Fruit fly (Drosophila melanogaster) whole organism, embryonic: Measurements from ENCODE around the gene CG6790.

ENCODE experiments used
- Atf-2 ChIP-seq: fragments of 200-800 bp; sonication (Bioruptor generic); optimal IDR thresholded peaks from 2 replicates; lab custom pipeline; 2016; ENCODE audit warnings: missing biosample characterization, missing genetic modification characterization
- Bdp1 ChIP-seq: fragments of 200-800 bp; sonication (Bioruptor generic); optimal IDR thresholded peaks from 3 replicates; lab custom pipeline; 2016; ENCODE audit warnings: missing biosample characterization, missing genetic modification characterization
- Blimp-1 ChIP-seq: fragments of 200-800 bp; sonication (Bioruptor generic); optimal IDR thresholded peaks from 3 replicates; lab custom pipeline; 2018; ENCODE audit warnings: missing biosample characterization, missing genetic modification characterization, mild to moderate bottlenecking, moderate library complexity, missing genetic modification reagents
- C15 ChIP-seq: fragments of 200-800 bp; sonication (Bioruptor generic); IDR thresholded peaks from 3 replicates; pipeline ENCODE4 v1.3.6; 2022; ENCODE audit warnings: missing biosample characterization, missing genetic modification characterization
- CG15011 ChIP-seq: fragments of 200-800 bp; sonication (Bioruptor generic); optimal IDR thresholded peaks from 3 replicates; lab custom pipeline; 2018; ENCODE audit warnings: missing biosample characterization, mild to moderate bottlenecking, missing genetic modification characterization
- CG1602 ChIP-seq: fragments of 200-800 bp; sonication (Bioruptor generic); optimal IDR thresholded peaks from 3 replicates; lab custom pipeline; 2016; ENCODE audit warnings: missing biosample characterization, missing genetic modification characterization
- CG16779 ChIP-seq: fragments of 200-800 bp; sonication (Bioruptor generic); IDR thresholded peaks from 2 replicates; pipeline ENCODE4 v1.3.6; 2022; ENCODE audit warnings: missing biosample characterization, missing genetic modification characterization
- CG17361 ChIP-seq: fragments of 200-800 bp; sonication (Bioruptor generic); IDR thresholded peaks from 3 replicates; pipeline ENCODE4 v1.3.6; 2022; ENCODE audit warnings: missing biosample characterization, missing genetic modification characterization
- CG17612 ChIP-seq: fragments of 200-800 bp; sonication (Bioruptor generic); IDR thresholded peaks from 2 replicates; pipeline ENCODE4 v1.3.6; 2022; ENCODE audit warnings: missing biosample characterization, missing genetic modification characterization
- CG17829 ChIP-seq: fragments of 200-800 bp; optimal IDR thresholded peaks from 2 replicates; lab custom pipeline; 2019; ENCODE audit warnings: missing biosample characterization, mild to moderate bottlenecking, missing genetic modification characterization, moderate library complexity
- CG3065 ChIP-seq: fragments of 200-800 bp; sonication (Bioruptor generic); optimal IDR thresholded peaks from 2 replicates; lab custom pipeline; 2016; ENCODE audit warnings: missing biosample characterization, missing genetic modification characterization
- CG42726 ChIP-seq: fragments of 200-800 bp; sonication (Bioruptor generic); IDR thresholded peaks from 2 replicates; pipeline ENCODE4 v1.3.6; 2022; ENCODE audit warnings: missing biosample characterization, missing genetic modification characterization; ENCODE audit not compliant: partially characterized antibody
- CG6765 ChIP-seq: fragments of 200-800 bp; sonication (Bioruptor generic); optimal IDR thresholded peaks from 3 replicates; lab custom pipeline; 2017; ENCODE audit warnings: missing biosample characterization, mild to moderate bottlenecking, missing genetic modification characterization
- CG7372 ChIP-seq: fragments of 200-800 bp; sonication (Bioruptor generic); IDR thresholded peaks from 2 replicates; pipeline ENCODE4 v1.3.6; 2022; ENCODE audit warnings: missing biosample characterization, missing genetic modification characterization
- CG7963 ChIP-seq: fragments of 200-800 bp; sonication (Bioruptor generic); IDR thresholded peaks from 3 replicates; pipeline ENCODE4 v1.3.6; 2022; ENCODE audit warnings: missing biosample characterization, missing genetic modification characterization; ENCODE audit not compliant: partially characterized antibody
- CG7987 ChIP-seq: fragments of 200-800 bp; sonication (Bioruptor generic); optimal IDR thresholded peaks from 2 replicates; lab custom pipeline; 2018; ENCODE audit warnings: missing biosample characterization, mild to moderate bottlenecking, missing genetic modification characterization, moderate library complexity
- CG8281 ChIP-seq: fragments of 200-800 bp; sonication (Bioruptor generic); optimal IDR thresholded peaks from 2 replicates; lab custom pipeline; 2018; ENCODE audit warnings: missing biosample characterization, mild to moderate bottlenecking, missing genetic modification characterization, moderate library complexity
- CG8290 ChIP-seq, 3 experiments: fragments of 200-800 bp; sonication (Bioruptor generic); optimal IDR thresholded peaks; 2 replicates each; lab custom pipeline; 2016 to 2019; ENCODE audit warnings: missing biosample characterization in 3 of 3, missing genetic modification characterization in 3 of 3, mild to moderate bottlenecking in 2 of 3, moderate library complexity in 1 of 3
- CG9609 ChIP-seq: fragments of 200-800 bp; sonication (Bioruptor generic); optimal IDR thresholded peaks from 3 replicates; lab custom pipeline; 2016; ENCODE audit warnings: missing biosample characterization, missing genetic modification characterization
- CG9797 ChIP-seq: fragments of 200-800 bp; sonication (Bioruptor generic); optimal IDR thresholded peaks from 3 replicates; lab custom pipeline; 2018; ENCODE audit warnings: missing biosample characterization, mild to moderate bottlenecking, missing genetic modification characterization
- CG9817 ChIP-seq: fragments of 200-800 bp; sonication (Bioruptor generic); optimal IDR thresholded peaks from 2 replicates; lab custom pipeline; 2018; ENCODE audit warnings: missing biosample characterization, mild to moderate bottlenecking, missing genetic modification characterization, moderate library complexity
- Doc3 ChIP-seq: fragments of 200-800 bp; sonication (Bioruptor generic); IDR thresholded peaks from 3 replicates; pipeline ENCODE4 v1.3.6; 2022; ENCODE audit warnings: missing biosample characterization, missing genetic modification characterization; ENCODE audit not compliant: partially characterized antibody
- Elba2 ChIP-seq: fragments of 200-800 bp; sonication (Bioruptor generic); optimal IDR thresholded peaks from 3 replicates; lab custom pipeline; 2016; ENCODE audit warnings: missing biosample characterization, missing genetic modification characterization
- HLH4C ChIP-seq: fragments of 200-800 bp; sonication (Bioruptor generic); IDR thresholded peaks from 3 replicates; pipeline ENCODE4 v1.3.6; 2022; ENCODE audit warnings: missing biosample characterization, missing genetic modification characterization; ENCODE audit not compliant: partially characterized antibody
- Max ChIP-seq: fragments of 200-800 bp; sonication (Bioruptor generic); optimal IDR thresholded peaks from 2 replicates; lab custom pipeline; 2016; ENCODE audit warnings: missing biosample characterization, mild to moderate bottlenecking, missing genetic modification characterization
- Myb ChIP-seq: fragments of 200-800 bp; sonication (Bioruptor generic); optimal IDR thresholded peaks from 2 replicates; lab custom pipeline; 2016; ENCODE audit warnings: missing biosample characterization, missing genetic modification characterization
- Opbp ChIP-seq: fragments of 200-800 bp; sonication (Bioruptor generic); IDR thresholded peaks from 3 replicates; pipeline ENCODE4 v1.3.6; 2022; ENCODE audit warnings: missing biosample characterization, missing genetic modification characterization; ENCODE audit not compliant: partially characterized antibody
- Optix ChIP-seq: fragments of 200-800 bp; sonication (Bioruptor generic); IDR thresholded peaks from 3 replicates; pipeline ENCODE4 v1.3.6; 2022; ENCODE audit warnings: missing biosample characterization, missing genetic modification characterization
- Side ChIP-seq: fragments of 200-800 bp; sonication (Bioruptor generic); optimal IDR thresholded peaks from 2 replicates; lab custom pipeline; 2016; ENCODE audit warnings: missing biosample characterization, missing genetic modification characterization
- Sox102F ChIP-seq: fragments of 200-800 bp; sonication (Bioruptor generic); optimal IDR thresholded peaks from 2 replicates; lab custom pipeline; 2018; ENCODE audit warnings: missing biosample characterization, mild to moderate bottlenecking, missing genetic modification characterization, moderate library complexity
- Xbp1 ChIP-seq: fragments of 200-800 bp; sonication (Bioruptor generic); optimal IDR thresholded peaks from 3 replicates; lab custom pipeline; 2016; ENCODE audit warnings: missing biosample characterization, mild to moderate bottlenecking, missing genetic modification characterization
- Xrp1 ChIP-seq: fragments of 200-800 bp; sonication (Bioruptor generic); IDR thresholded peaks from 2 replicates; pipeline ENCODE4 v1.3.6; 2022; ENCODE audit warnings: missing biosample characterization, missing genetic modification characterization
- ase ChIP-seq: fragments of 200-800 bp; sonication (Bioruptor generic); IDR thresholded peaks from 3 replicates; pipeline ENCODE4 v1.3.6; 2022; ENCODE audit warnings: missing biosample characterization, missing genetic modification characterization
- chinmo ChIP-seq: fragments of 200-800 bp; sonication (Bioruptor generic); IDR thresholded peaks from 4 replicates; pipeline ENCODE4 v1.3.6; 2022; ENCODE audit warnings: missing biosample characterization, missing genetic modification characterization; ENCODE audit not compliant: partially characterized antibody
- corto ChIP-seq: fragments of 200-800 bp; sonication (Bioruptor generic); optimal IDR thresholded peaks from 2 replicates; lab custom pipeline; 2016; ENCODE audit warnings: missing biosample characterization, mild to moderate bottlenecking, missing genetic modification characterization, moderate library complexity
- hkb ChIP-seq, 2 experiments: fragments of 200-800 bp in 1 of 2; fragments of >200 bp in 1 of 2; sonication (Bioruptor generic) in 1 of 2; IDR thresholded peaks in 1 of 2; optimal IDR thresholded peaks in 1 of 2; 2 replicates each; pipeline versions ENCODE4 v1.3.6 to Lab custom; 2017 to 2022; ENCODE audit warnings: missing biosample characterization in 1 of 2, missing genetic modification characterization in 1 of 2
- jigr1 ChIP-seq: fragments of 200-800 bp; sonication (Bioruptor generic); IDR thresholded peaks from 3 replicates; pipeline ENCODE4 v1.3.6; 2022; ENCODE audit warnings: missing biosample characterization, missing genetic modification characterization
- jumu ChIP-seq: fragments of 200-800 bp; sonication (Bioruptor generic); optimal IDR thresholded peaks from 3 replicates; lab custom pipeline; 2016; ENCODE audit warnings: missing biosample characterization, missing genetic modification characterization
- luna ChIP-seq: fragments of 200-800 bp; sonication (Bioruptor generic); optimal IDR thresholded peaks from 2 replicates; lab custom pipeline; 2016; ENCODE audit warnings: missing biosample characterization, missing genetic modification characterization
- mld ChIP-seq: fragments of 200-800 bp; sonication (Bioruptor generic); IDR thresholded peaks from 3 replicates; pipeline ENCODE4 v1.3.6; 2022; ENCODE audit warnings: missing biosample characterization, missing genetic modification characterization; ENCODE audit not compliant: partially characterized antibody
- ranshi ChIP-seq: fragments of 200-800 bp; sonication (Bioruptor generic); IDR thresholded peaks from 2 replicates; pipeline ENCODE4 v1.3.6; 2022; ENCODE audit warnings: missing biosample characterization, missing genetic modification characterization
- scrt ChIP-seq: fragments of 200-800 bp; sonication (Bioruptor generic); optimal IDR thresholded peaks from 2 replicates; lab custom pipeline; 2018; ENCODE audit warnings: missing biosample characterization, mild to moderate bottlenecking, missing genetic modification characterization, moderate library complexity
- sens-2 ChIP-seq: fragments of 200-800 bp; sonication (Bioruptor generic); IDR thresholded peaks from 2 replicates; pipeline ENCODE4 v1.3.6; 2022; ENCODE audit warnings: missing biosample characterization, missing genetic modification characterization
- sug ChIP-seq: fragments of 200-800 bp; optimal IDR thresholded peaks from 2 replicates; lab custom pipeline; 2019; ENCODE audit warnings: missing biosample characterization, mild to moderate bottlenecking, missing genetic modification characterization, moderate library complexity
- tio ChIP-seq: fragments of 200-800 bp; sonication (Bioruptor generic); optimal IDR thresholded peaks from 2 replicates; lab custom pipeline; 2017; ENCODE audit warnings: missing biosample characterization, missing genetic modification characterization, inconsistent platforms
- tup ChIP-seq: fragments of 200-800 bp; sonication (Bioruptor generic); optimal IDR thresholded peaks from 2 replicates; lab custom pipeline; 2016; ENCODE audit warnings: missing biosample characterization, mild to moderate bottlenecking, missing genetic modification characterization, moderate library complexity
- yki ChIP-seq: fragments of >200 bp; optimal IDR thresholded peaks from 3 replicates; lab custom pipeline; 2018

CG6790 gene

DNA sequence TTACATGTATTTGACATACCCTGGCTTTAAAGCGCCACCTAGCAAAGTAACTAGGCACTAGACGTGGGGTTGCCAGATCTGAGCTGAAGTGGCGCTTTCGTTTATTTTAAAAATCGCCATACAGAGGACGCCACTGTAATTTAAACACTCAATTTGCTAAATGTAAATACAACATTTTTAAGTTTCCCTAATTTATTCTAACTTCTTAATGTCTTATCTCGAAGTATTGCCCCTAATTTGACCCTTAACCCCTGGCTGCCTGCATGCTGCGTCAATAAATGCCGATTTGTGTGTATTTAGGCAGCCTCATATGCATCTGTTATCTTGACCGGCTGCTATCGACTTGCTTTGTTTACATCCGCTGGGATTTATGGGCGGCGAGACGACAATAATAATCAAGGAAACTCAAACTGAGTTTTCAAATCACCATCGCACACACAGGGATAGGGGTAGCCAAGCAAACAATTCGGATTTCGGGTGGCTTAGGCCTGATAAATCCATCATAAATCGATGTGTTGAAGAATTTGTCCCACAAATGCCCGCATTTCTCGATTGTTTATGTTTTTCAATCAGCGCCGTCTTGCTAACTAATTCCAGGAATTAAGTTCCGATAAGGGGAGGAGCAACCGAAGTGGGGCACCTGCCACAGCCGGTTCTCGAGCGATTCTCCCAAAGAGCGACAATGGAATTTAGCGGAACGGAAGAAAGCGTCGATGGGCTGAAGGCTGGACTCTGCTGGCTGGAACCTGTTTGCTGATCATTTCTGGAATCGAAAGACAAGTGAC, 34.9 kb upstream of the CG6790 start (continued):
- peak; percentile 62 for TF ChIP-seq Atf-2 (GFP tag; lab: Kevin White, UChicago)
- peak; percentile 5 for TF ChIP-seq Max
- TF ChIP-seq Xbp1 (GFP tag; lab: Kevin White, UChicago): peak; percentile 85
- TF ChIP-seq ranshi (GFP tag; lab: Robert Waterston, UW): peak; percentile 34; the same call in 1 of the 2 replicates
- peak; percentile 14 for TF ChIP-seq Side (GFP tag; lab: Kevin White, UChicago)
- TF ChIP-seq sens-2 (GFP tag; lab: Robert Waterston, UW): peak; percentile 21
- peak; percentile 61 for TF ChIP-seq CG3065 (GFP tag; lab: Kevin White, UChicago)
- TF ChIP-seq C15 (GFP tag; lab: Robert Waterston, UW): no peak
- peak; percentile 47 for TF ChIP-seq Blimp-1 (GFP tag; lab: Kevin White, UChicago)
- peak; percentile 13; the same call in 1 of the 2 replicates for TF ChIP-seq CG16779 (GFP tag; lab: Robert Waterston, UW)
- TF ChIP-seq Opbp (GFP tag; lab: Robert Waterston, UW): 0 out of 3 replicates have a peak, but pooled peaks have one; percentile 52
- TF ChIP-seq corto (GFP tag; lab: Kevin White, UChicago): no peak
- peak; percentile 63 for TF ChIP-seq CG9817 (tag; lab: Kevin White, UChicago)
- peak; percentile 56 for TF ChIP-seq Xrp1
- peak; percentile 48 for TF ChIP-seq CG7987
- peak; percentile 66; the same call in 2 of the 3 replicates for TF ChIP-seq ase (GFP tag; lab: Robert Waterston, UW)
- peak; percentile 82 for TF ChIP-seq Myb (GFP tag; lab: Kevin White, UChicago)
- TF ChIP-seq CG42726: peak; percentile 85
- no peak for TF ChIP-seq Doc3 (GFP tag; lab: Robert Waterston, UW)
- peak; percentile 9 for TF ChIP-seq Elba2 (GFP tag; lab: Kevin White, UChicago)
- TF ChIP-seq luna (GFP tag; lab: Kevin White, UChicago): no peak
- TF ChIP-seq CG15011 (GFP tag; lab: Kevin White, UChicago): no peak
- no peak for TF ChIP-seq jumu (GFP tag; lab: Kevin White, UChicago)
- peak; percentile 64 for TF ChIP-seq hkb (optimal IDR thresholded peaks at IDR 0.05; lab: Kevin White, UChicago)
- no peak for TF ChIP-seq hkb (GFP tag; IDR thresholded peaks at IDR 0.05; lab: Robert Waterston, UW)
- peak; percentile 55; the same call in 1 of the 2 replicates for TF ChIP-seq CG7372
- 0 out of 4 replicates have a peak, but pooled peaks have one; percentile 21 for TF ChIP-seq chinmo
- TF ChIP-seq CG7963 (GFP tag; lab: Robert Waterston, UW): peak; percentile 25; the same call in 1 of the 3 replicates
- peak; percentile 64 for TF ChIP-seq sug (tag; lab: Kevin White, UChicago)
- no peak for TF ChIP-seq CG6765 (GFP tag; lab: Kevin White, UChicago)
- TF ChIP-seq Sox102F: peak; percentile 76
- TF ChIP-seq Optix: 0 out of 3 replicates have a peak, but pooled peaks have one; percentile 36
- TF ChIP-seq jigr1 (GFP tag; lab: Robert Waterston, UW): no peak
- peak; percentile 64 for TF ChIP-seq CG9609 (GFP tag; lab: Kevin White, UChicago)
- TF ChIP-seq HLH4C: no peak
- peak; percentile 87 for TF ChIP-seq CG8290 (GFP tag; optimal IDR thresholded peaks at IDR 0.05; lab: Kevin White, UChicago)
- TF ChIP-seq CG8290 (tag; optimal IDR thresholded peaks at IDR 0.05; lab: Kevin White, UChicago): peak in 1 of 2 experiments; percentile 68
- TF ChIP-seq yki (lab: Kevin White, UChicago): peak; percentile 52
- TF ChIP-seq CG17612 (GFP tag; lab: Robert Waterston, UW): no peak
- TF ChIP-seq CG9797: no peak
- peak; percentile 35 for TF ChIP-seq tup (GFP tag; lab: Kevin White, UChicago)
- no peak for TF ChIP-seq mld (GFP tag; lab: Robert Waterston, UW)
- no peak for TF ChIP-seq CG8281 (tag; lab: Kevin White, UChicago)
- TF ChIP-seq CG17829 (tag; lab: Kevin White, UChicago): peak; percentile 78
- TF ChIP-seq CG1602 (GFP tag; lab: Kevin White, UChicago): peak; percentile 78
- peak; percentile 35 for TF ChIP-seq Bdp1 (GFP tag; lab: Kevin White, UChicago)
- no peak for TF ChIP-seq scrt (GFP tag; lab: Kevin White, UChicago)
- TF ChIP-seq CG17361 (GFP tag; lab: Robert Waterston, UW): peak; percentile 73
- TF ChIP-seq tio (GFP tag; lab: Kevin White, UChicago): peak; percentile 45
